Worm (Caenorhabditis elegans) whole organism, late embryonic: ENCODE measurements around the gene srh-146.

Source experiments
- C08G9.2 ChIP-seq: sonication (generic microtip); optimal IDR thresholded peaks from 2 replicates; lab custom pipeline; 2016; ENCODE audit warnings: mild to moderate bottlenecking, missing genetic modification characterization, moderate library complexity, missing compliant biosample characterization
- F13H6.1 ChIP-seq: sonication (generic microtip); optimal IDR thresholded peaks from 2 replicates; lab custom pipeline; 2016; ENCODE audit warnings: missing genetic modification characterization, missing compliant biosample characterization
- K02D7.2 ChIP-seq: sonication (generic microtip); optimal IDR thresholded peaks from 2 replicates; lab custom pipeline; 2017; ENCODE audit warnings: mild to moderate bottlenecking, missing genetic modification characterization, missing compliant biosample characterization
- ceh-14 ChIP-seq: sonication (generic microtip); optimal IDR thresholded peaks from 2 replicates; lab custom pipeline; 2016; ENCODE audit warnings: missing genotype, missing genetic modification characterization, missing compliant biosample characterization
- ceh-18 ChIP-seq: sonication (generic microtip); optimal IDR thresholded peaks from 2 replicates; lab custom pipeline; 2016; ENCODE audit warnings: missing genetic modification characterization, missing compliant biosample characterization
- ceh-24 ChIP-seq: sonication (generic microtip); optimal IDR thresholded peaks from 2 replicates; lab custom pipeline; 2016; ENCODE audit warnings: mild to moderate bottlenecking, missing genetic modification characterization, missing compliant biosample characterization
- ceh-31 ChIP-seq: sonication (generic microtip); optimal IDR thresholded peaks from 2 replicates; lab custom pipeline; 2016; ENCODE audit warnings: missing genetic modification characterization, missing compliant biosample characterization
- ceh-34 ChIP-seq: sonication (generic microtip); optimal IDR thresholded peaks from 2 replicates; lab custom pipeline; 2016; ENCODE audit warnings: mild to moderate bottlenecking, missing genetic modification characterization, missing compliant biosample characterization
- dve-1 ChIP-seq: sonication (generic microtip); optimal IDR thresholded peaks from 2 replicates; lab custom pipeline; 2017; ENCODE audit warnings: antibody characterized with exemption, mild to moderate bottlenecking, missing genetic modification characterization, missing compliant biosample characterization
- elt-2 ChIP-seq: sonication (generic microtip); optimal IDR thresholded peaks from 2 replicates; lab custom pipeline; 2016; ENCODE audit warnings: missing genetic modification reagents, missing genetic modification characterization, missing compliant biosample characterization
- ets-4 ChIP-seq: sonication (generic microtip); optimal IDR thresholded peaks from 2 replicates; lab custom pipeline; 2016; ENCODE audit warnings: missing genetic modification characterization, missing compliant biosample characterization
- eyg-1 ChIP-seq: sonication (generic microtip); optimal IDR thresholded peaks from 2 replicates; lab custom pipeline; 2016; ENCODE audit warnings: missing genotype, missing genetic modification characterization, missing compliant biosample characterization
- fkh-10 ChIP-seq: fragments of 150-350 bp; optimal IDR thresholded peaks from 2 replicates; lab custom pipeline; 2014; ENCODE audit warnings: missing biosample characterization, missing genetic modification reagents, missing genetic modification characterization
- hlh-13 ChIP-seq: fragments of 200-800 bp; sonication (Bioruptor generic); optimal IDR thresholded peaks from 2 replicates; lab custom pipeline; 2018; ENCODE audit warnings: mild to moderate bottlenecking, missing genetic modification characterization, missing compliant biosample characterization
- hlh-15 ChIP-seq: sonication (generic microtip); optimal IDR thresholded peaks from 2 replicates; lab custom pipeline; 2016; ENCODE audit warnings: missing genetic modification characterization, missing compliant biosample characterization
- hlh-30 ChIP-seq: sonication (generic microtip); optimal IDR thresholded peaks from 2 replicates; lab custom pipeline; 2017; ENCODE audit warnings: antibody characterized with exemption, missing genetic modification characterization, missing compliant biosample characterization; ENCODE audit not compliant: insufficient read depth
- hlh-6 ChIP-seq: sonication (generic microtip); optimal IDR thresholded peaks from 2 replicates; lab custom pipeline; 2016; ENCODE audit warnings: missing genotype, missing genetic modification characterization, missing compliant biosample characterization
- hlh-8 ChIP-seq: sonication (generic microtip); optimal IDR thresholded peaks from 2 replicates; lab custom pipeline; 2016; ENCODE audit warnings: missing genotype, missing genetic modification characterization, missing compliant biosample characterization
- lim-6 ChIP-seq: sonication (generic microtip); optimal IDR thresholded peaks from 2 replicates; lab custom pipeline; 2016; ENCODE audit warnings: missing genetic modification characterization, missing compliant biosample characterization
- nfya-1 ChIP-seq: sonication (generic microtip); optimal IDR thresholded peaks from 2 replicates; lab custom pipeline; 2017; ENCODE audit warnings: missing genetic modification characterization, mild to moderate bottlenecking, missing compliant biosample characterization, antibody characterized with exemption, moderate library complexity
- npax-4 ChIP-seq: sonication (generic microtip); optimal IDR thresholded peaks from 2 replicates; lab custom pipeline; 2016; ENCODE audit warnings: missing genetic modification characterization, missing compliant biosample characterization
- pat-9 ChIP-seq: fragments of 200-800 bp; sonication (Bioruptor generic); optimal IDR thresholded peaks from 2 replicates; lab custom pipeline; 2018; ENCODE audit warnings: mild to moderate bottlenecking, missing genetic modification characterization, moderate library complexity, missing compliant biosample characterization
- pax-1 ChIP-seq: fragments of 150-350 bp; optimal IDR thresholded peaks from 2 replicates; lab custom pipeline; 2014; ENCODE audit warnings: missing biosample characterization, missing genetic modification characterization
- pqm-1 ChIP-seq: sonication (generic microtip); optimal IDR thresholded peaks from 2 replicates; lab custom pipeline; 2016; ENCODE audit warnings: missing genetic modification characterization, missing compliant biosample characterization
- ref-2 ChIP-seq: sonication (generic microtip); optimal IDR thresholded peaks from 2 replicates; lab custom pipeline; 2016; ENCODE audit warnings: missing genetic modification characterization, missing compliant biosample characterization
- sdc-2 ChIP-seq: sonication (generic microtip); optimal IDR thresholded peaks from 2 replicates; lab custom pipeline; 2016; ENCODE audit warnings: missing genotype, missing genetic modification characterization, missing compliant biosample characterization
- sox-4 ChIP-seq: sonication (generic microtip); optimal IDR thresholded peaks from 2 replicates; lab custom pipeline; 2017; ENCODE audit warnings: mild to moderate bottlenecking, missing genetic modification characterization, inconsistent platforms, missing compliant biosample characterization
- tbx-2 ChIP-seq: sonication (generic microtip); optimal IDR thresholded peaks from 2 replicates; lab custom pipeline; 2016; ENCODE audit warnings: missing genetic modification characterization, missing compliant biosample characterization
- tbx-7 ChIP-seq: sonication (generic microtip); optimal IDR thresholded peaks from 2 replicates; lab custom pipeline; 2016; ENCODE audit warnings: missing genotype, missing genetic modification characterization, missing compliant biosample characterization
- unc-3 ChIP-seq, 2 experiments: fragments of 200-800 bp in 1 of 2; sonication (Bioruptor generic) in 1 of 2; sonication (generic microtip) in 1 of 2; conservative IDR thresholded peaks in 1 of 2; optimal IDR thresholded peaks in 1 of 2; 2 replicates each; pipeline versions ENCODE4 v1.3.6 to Lab custom; 2016 to 2022; ENCODE audit warnings: missing compliant biosample characterization in 2 of 2, missing genetic modification characterization in 2 of 2, missing genetic modification reagents in 1 of 2
- unc-55 ChIP-seq: sonication (generic microtip); optimal IDR thresholded peaks from 2 replicates; lab custom pipeline; 2017; ENCODE audit warnings: missing biosample characterization, missing genetic modification reagents, missing genetic modification characterization
- zip-5 ChIP-seq: sonication (generic microtip); optimal IDR thresholded peaks from 2 replicates; lab custom pipeline; 2016; ENCODE audit warnings: missing genetic modification characterization, missing compliant biosample characterization

Gene srh-146

DNA sequence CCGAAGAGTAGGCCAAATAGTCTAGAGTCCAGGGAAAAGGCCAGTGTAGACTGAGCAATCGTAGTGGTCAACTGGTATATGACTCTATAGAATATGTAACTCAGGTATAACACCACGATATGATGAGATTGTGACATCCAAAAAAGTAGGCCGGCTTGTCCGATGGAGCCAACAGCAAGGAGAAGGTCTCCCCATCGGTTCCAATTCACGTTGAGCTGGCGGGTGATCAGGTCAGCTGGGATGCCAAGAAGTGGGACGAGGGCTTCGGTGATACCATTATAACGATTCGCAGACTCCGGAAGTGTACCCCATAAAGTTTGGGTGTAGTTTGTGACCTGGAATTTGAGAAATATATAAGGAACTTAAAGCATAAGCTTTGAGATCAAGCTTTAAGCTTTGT is 41.1 kb upstream of the srh-146 start:
- TF ChIP-seq ref-2 (tag; lab: Kevin White, UChicago) (no peak), npax-4 (tag; lab: Kevin White, UChicago) (no peak), fkh-10 (no peak)

DNA sequence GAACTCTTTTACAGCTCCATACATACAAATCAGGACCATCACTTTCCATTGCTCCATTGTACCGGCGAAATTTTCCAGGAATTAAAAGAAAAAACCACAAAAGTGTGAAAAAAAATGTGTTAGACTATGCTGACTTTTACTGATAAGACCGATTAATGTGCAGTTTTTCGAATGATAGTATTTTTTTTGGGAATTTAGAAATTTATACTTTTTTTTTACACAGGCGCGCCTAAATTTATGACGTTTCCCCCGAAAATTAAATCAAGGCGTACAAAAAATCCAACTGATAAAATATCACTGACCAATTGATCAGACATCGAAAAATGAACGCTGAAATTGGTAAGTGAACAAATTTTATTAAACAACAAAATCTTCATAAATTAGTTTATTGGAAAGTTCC is 38.6 kb upstream of the srh-146 start, which contains the start of gene folt-2:
Gene folt-2, minus strand, starts transcription at position 179 of the 400 bp plus-strand sequence.
- no peak for TF ChIP-seq sox-4
- TF ChIP-seq unc-55 = no peak
- no peak for TF ChIP-seq nfya-1
- no peak for TF ChIP-seq ceh-24 (tag; lab: Kevin White, UChicago)
- no peak for TF ChIP-seq hlh-13 (GFP tag; lab: Kevin White, UChicago)
- no peak for TF ChIP-seq K02D7.2 (tag; lab: Kevin White, UChicago)
- TF ChIP-seq hlh-15 (tag; lab: Kevin White, UChicago) = no peak
- no peak for TF ChIP-seq ceh-34 (tag; lab: Kevin White, UChicago)
- no peak for TF ChIP-seq ceh-31 (tag; lab: Kevin White, UChicago)
- TF ChIP-seq ets-4 = no peak
- TF ChIP-seq elt-2 = no peak
- no peak for TF ChIP-seq eyg-1
- no peak for TF ChIP-seq unc-3 (GFP tag; conservative IDR thresholded peaks at IDR 0.05; lab: Robert Waterston, UW)
- no peak for TF ChIP-seq unc-3 (tag; optimal IDR thresholded peaks at IDR 0.05; lab: Kevin White, UChicago)
- no peak for TF ChIP-seq fkh-10
- TF ChIP-seq dve-1 (tag; lab: Kevin White, UChicago) = no peak
- TF ChIP-seq pqm-1 (tag; lab: Kevin White, UChicago) = no peak

DNA sequence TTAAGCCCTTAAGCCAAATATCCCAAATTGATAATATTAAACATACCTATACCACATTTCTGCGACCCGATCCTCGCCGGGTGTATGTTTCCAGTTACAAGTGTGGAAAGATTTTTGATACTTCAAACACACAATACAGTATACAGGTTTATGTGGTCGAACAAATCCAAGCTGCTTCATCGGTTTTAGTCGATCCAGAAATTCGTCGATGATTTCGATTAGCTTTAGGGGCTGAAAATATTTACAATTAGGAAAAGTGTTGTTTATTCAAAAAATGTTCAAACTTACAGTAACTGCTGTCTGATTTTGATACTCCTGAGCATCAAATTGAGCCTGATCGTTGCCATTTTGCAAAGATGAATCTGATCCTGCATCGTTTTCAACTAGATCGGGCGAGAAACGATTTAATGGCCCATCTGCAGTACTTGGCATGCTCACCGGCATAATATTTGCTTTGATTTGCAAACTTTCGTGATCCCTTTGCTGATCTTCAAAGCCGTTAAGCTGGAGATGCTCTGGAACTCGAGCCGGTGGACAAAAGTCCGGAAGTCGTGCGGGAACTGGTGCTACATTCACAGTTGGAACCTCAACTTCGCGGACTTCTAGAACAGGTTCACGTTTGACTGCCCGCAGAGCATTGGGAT is 37.7 kb upstream of the srh-146 start:
- TF ChIP-seq fkh-10 (no peak), zip-5 (no peak), hlh-6 (no peak), hlh-8 (tag; lab: Kevin White, UChicago) (no peak), ceh-24 (tag; lab: Kevin White, UChicago) (no peak), sdc-2 (tag; lab: Kevin White, UChicago) (no peak), ceh-18 (tag; lab: Kevin White, UChicago) (no peak), tbx-7 (no peak)

- TF ChIP-seq pat-9 (no peak), lim-6 (no peak), F13H6.1 (tag; lab: Kevin White, UChicago) (no peak)
Observed at ce11 chrV:2877509-2877908, 36.5 kb upstream of the srh-146 start, which contains the start of gene F37B4.10. TSS of gene F37B4.10 (minus strand) at chrV:2877609.

ce11 chrV:2879801-2880200 is 34.2 kb upstream of the srh-146 start, which contains the start of gene str-39:
TSS of gene str-39 (minus strand) at chrV:2879901.
- TF ChIP-seq hlh-13 (GFP tag; lab: Kevin White, UChicago) = no peak
- no peak for TF ChIP-seq C08G9.2 (tag; lab: Kevin White, UChicago)
- TF ChIP-seq, all 69 proteins: peak for 0

DNA sequence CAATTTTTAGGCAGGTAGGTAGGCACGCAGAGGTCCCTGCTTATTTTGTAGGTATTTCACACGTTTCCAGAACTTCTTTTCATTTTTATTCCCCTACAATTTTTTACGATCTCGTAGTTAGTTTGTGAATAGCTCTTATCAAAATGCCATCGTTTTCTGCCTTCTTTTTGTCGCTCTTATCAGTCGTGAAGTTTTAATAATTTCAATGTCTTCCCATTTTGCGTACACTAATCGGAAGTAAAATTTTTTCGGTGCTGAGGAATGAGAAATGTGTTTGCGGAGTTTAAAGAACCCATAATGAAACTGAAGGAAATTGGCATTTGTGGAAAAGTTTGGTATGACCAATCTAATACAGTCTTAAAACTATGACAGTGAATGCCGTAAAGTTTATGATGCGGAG is 33.7 kb upstream of the srh-146 start:
- TF ChIP-seq pax-1 (tag; lab: Kevin White, UChicago) = no peak
- no peak for TF ChIP-seq ceh-31 (tag; lab: Kevin White, UChicago)
- TF ChIP-seq hlh-30 (tag; lab: Kevin White, UChicago) = no peak
- no peak for TF ChIP-seq ceh-14 (tag; lab: Kevin White, UChicago)
- TF ChIP-seq elt-2 = peak; percentile 26
- no peak for TF ChIP-seq tbx-2
